Worm (Caenorhabditis elegans) whole organism, mixed stage, embryonic: ENCODE data around the gene R31.2.

Source experiments
- bed-3 ChIP-seq: fragments of 200-800 bp; sonication (Bioruptor generic); optimal IDR thresholded peaks from 3 replicates; lab custom pipeline; 2018; ENCODE audit warnings: mild to moderate bottlenecking, missing genetic modification characterization, moderate library complexity, missing compliant biosample characterization
- ceh-43 ChIP-seq: fragments of 200-800 bp; sonication (Bioruptor generic); optimal IDR thresholded peaks from 2 replicates; lab custom pipeline; 2018; ENCODE audit warnings: mild to moderate bottlenecking, missing genetic modification characterization, moderate library complexity, missing compliant biosample characterization
- ces-1 ChIP-seq: fragments of 150-350 bp; optimal IDR thresholded peaks from 2 replicates; lab custom pipeline; 2014; ENCODE audit warnings: missing biosample characterization, missing genetic modification reagents, missing genetic modification characterization
- drap-1 ChIP-seq: fragments of 200-800 bp; sonication (Bioruptor generic); optimal IDR thresholded peaks from 3 replicates; lab custom pipeline; 2018; ENCODE audit warnings: mild to moderate bottlenecking, missing genetic modification characterization, missing compliant biosample characterization
- ham-2 ChIP-seq: fragments of 200-800 bp; sonication (Bioruptor generic); optimal IDR thresholded peaks from 2 replicates; lab custom pipeline; 2018; ENCODE audit warnings: mild to moderate bottlenecking, missing genetic modification characterization, missing compliant biosample characterization
- lin-13 ChIP-seq: fragments of 150-350 bp; optimal IDR thresholded peaks from 2 replicates; lab custom pipeline; 2014; ENCODE audit warnings: missing biosample characterization, missing genetic modification characterization
- lsy-2 ChIP-seq: fragments of 150-350 bp; optimal IDR thresholded peaks from 2 replicates; lab custom pipeline; 2014; ENCODE audit warnings: missing biosample characterization, missing genetic modification characterization
- mab-5 ChIP-seq: fragments of 150-350 bp; optimal IDR thresholded peaks from 2 replicates; lab custom pipeline; 2014; ENCODE audit warnings: missing biosample characterization, missing genetic modification characterization
- nhr-237 ChIP-seq: fragments of 150-350 bp; optimal IDR thresholded peaks from 2 replicates; lab custom pipeline; 2014; ENCODE audit warnings: missing biosample characterization, missing genetic modification characterization
- nhr-76 ChIP-seq: sonication (generic microtip); optimal IDR thresholded peaks from 2 replicates; lab custom pipeline; 2017; ENCODE audit warnings: missing biosample characterization, missing genetic modification characterization
- snpc-4 ChIP-seq: fragments of 150-350 bp; optimal IDR thresholded peaks from 2 replicates; lab custom pipeline; 2014; ENCODE audit warnings: missing biosample characterization, missing genetic modification characterization
- unc-39 ChIP-seq: fragments of 150-350 bp; optimal IDR thresholded peaks from 2 replicates; lab custom pipeline; 2014; ENCODE audit warnings: missing biosample characterization, missing genetic modification characterization

DNA sequence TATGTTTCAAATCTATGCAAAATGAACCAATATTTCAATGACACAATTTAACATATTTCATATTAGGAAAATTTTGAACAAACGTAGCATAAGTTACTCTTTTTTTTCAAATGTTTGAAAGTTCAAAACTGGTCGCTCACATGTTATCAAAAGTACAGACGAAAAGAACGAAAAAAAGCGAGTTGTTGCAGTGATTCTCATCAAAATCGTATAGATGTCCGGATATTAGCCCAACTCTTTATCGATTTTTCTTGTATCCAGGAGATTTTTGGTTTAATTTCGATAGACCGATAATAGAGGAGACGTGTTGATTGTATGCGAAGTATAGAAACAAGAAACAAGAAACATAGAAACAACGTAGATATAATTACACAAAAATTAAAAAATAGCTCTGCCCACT is 23.0 kb downstream of the R31.2 start:
- TF ChIP-seq unc-39, result no peak
- no peak for TF ChIP-seq snpc-4 (tag; lab: Kevin White, UChicago)
- no peak for TF ChIP-seq nhr-237
- TF ChIP-seq ceh-43 (GFP tag; lab: Kevin White, UChicago), result no peak
- no peak for TF ChIP-seq drap-1 (GFP tag; lab: Kevin White, UChicago)
- no peak for TF ChIP-seq nhr-76 (tag; lab: Kevin White, UChicago)
- no peak for TF ChIP-seq ces-1 (GFP tag; lab: Kevin White, UChicago)
- TF ChIP-seq lsy-2 (tag; lab: Kevin White, UChicago), result no peak
- TF ChIP-seq mab-5 (tag; lab: Kevin White, UChicago), result no peak
- no peak for TF ChIP-seq bed-3
- TF ChIP-seq lin-13 (tag; lab: Kevin White, UChicago), result no peak
- TF ChIP-seq ham-2, result no peak
